Fruit fly (Drosophila melanogaster) whole organism, embryonic: ENCODE data around the gene Nph.
A peak's percentile ranks its signal among the peaks of the same experiment; 100 is the strongest.

Experiments used
- Antp ChIP-seq: fragments of 200-800 bp; sonication (Bioruptor generic); optimal IDR thresholded peaks from 3 replicates; lab custom pipeline; 2016; ENCODE audit warnings: missing biosample characterization, missing genetic modification characterization
- Awh ChIP-seq: fragments of 200-800 bp; sonication (Bioruptor generic); IDR thresholded peaks from 2 replicates; pipeline ENCODE4, ENCODE4 v1.3.6; 2022; ENCODE audit warnings: missing biosample characterization, missing genetic modification characterization
- CG11504 ChIP-seq: fragments of 200-800 bp; sonication (Bioruptor generic); optimal IDR thresholded peaks from 3 replicates; lab custom pipeline; 2019; ENCODE audit warnings: missing biosample characterization, mild to moderate bottlenecking, missing genetic modification characterization, moderate library complexity
- CG12236 ChIP-seq: fragments of 200-800 bp; sonication (Bioruptor generic); optimal IDR thresholded peaks from 2 replicates; lab custom pipeline; 2016; ENCODE audit warnings: missing biosample characterization, missing genetic modification characterization
- CG1233 ChIP-seq: fragments of 200-800 bp; sonication (Bioruptor generic); optimal IDR thresholded peaks from 4 replicates; lab custom pipeline; 2018; ENCODE audit warnings: missing biosample characterization, mild to moderate bottlenecking, missing genetic modification characterization
- CG15073 ChIP-seq: fragments of 200-800 bp; sonication (Bioruptor generic); optimal IDR thresholded peaks from 2 replicates; lab custom pipeline; 2016; ENCODE audit warnings: missing biosample characterization, missing genetic modification characterization
- CG15514 ChIP-seq: fragments of 200-800 bp; sonication (Bioruptor generic); optimal IDR thresholded peaks from 3 replicates; lab custom pipeline; 2017; ENCODE audit warnings: missing biosample characterization, missing genetic modification characterization, mild to moderate bottlenecking, moderate library complexity, missing genetic modification reagents
- CG16779 ChIP-seq: fragments of 200-800 bp; sonication (Bioruptor generic); IDR thresholded peaks from 2 replicates; pipeline ENCODE4 v1.3.6; 2022; ENCODE audit warnings: missing biosample characterization, missing genetic modification characterization
- CG2116 ChIP-seq: fragments of 200-800 bp; sonication (Bioruptor generic); optimal IDR thresholded peaks from 3 replicates; lab custom pipeline; 2018; ENCODE audit warnings: missing biosample characterization, mild to moderate bottlenecking, missing genetic modification characterization
- CG30403 ChIP-seq: fragments of 200-800 bp; sonication (Bioruptor generic); optimal IDR thresholded peaks from 3 replicates; lab custom pipeline; 2016; ENCODE audit warnings: missing biosample characterization, missing genetic modification characterization
- CG33213 ChIP-seq: fragments of 200-800 bp; sonication (Bioruptor generic); optimal IDR thresholded peaks from 3 replicates; lab custom pipeline; 2016; ENCODE audit warnings: missing biosample characterization, missing genetic modification characterization
- CG3995 ChIP-seq: fragments of 200-800 bp; sonication (Bioruptor generic); optimal IDR thresholded peaks from 3 replicates; lab custom pipeline; 2016; ENCODE audit warnings: missing biosample characterization, missing genetic modification characterization
- CG42726 ChIP-seq: fragments of 200-800 bp; sonication (Bioruptor generic); IDR thresholded peaks from 2 replicates; pipeline ENCODE4 v1.3.6; 2022; ENCODE audit warnings: missing biosample characterization, missing genetic modification characterization; ENCODE audit not compliant: partially characterized antibody
- CG4707 ChIP-seq: fragments of 200-800 bp; sonication (Bioruptor generic); optimal IDR thresholded peaks from 2 replicates; lab custom pipeline; 2018; ENCODE audit warnings: missing biosample characterization, mild to moderate bottlenecking, missing genetic modification characterization, moderate library complexity
- CG6683 ChIP-seq: fragments of 200-800 bp; sonication (Bioruptor generic); optimal IDR thresholded peaks from 2 replicates; lab custom pipeline; 2017; ENCODE audit warnings: missing biosample characterization, mild to moderate bottlenecking, missing genetic modification characterization, missing genetic modification reagents
- CG6765 ChIP-seq: fragments of 200-800 bp; sonication (Bioruptor generic); optimal IDR thresholded peaks from 3 replicates; lab custom pipeline; 2017; ENCODE audit warnings: missing biosample characterization, mild to moderate bottlenecking, missing genetic modification characterization
- CG7839 ChIP-seq: fragments of 200-800 bp; sonication (Bioruptor generic); optimal IDR thresholded peaks from 3 replicates; lab custom pipeline; 2018; ENCODE audit warnings: missing biosample characterization, mild to moderate bottlenecking, missing genetic modification characterization, moderate library complexity
- CG8924 ChIP-seq: fragments of 200-800 bp; optimal IDR thresholded peaks from 3 replicates; lab custom pipeline; 2019; ENCODE audit warnings: missing biosample characterization, mild to moderate bottlenecking, missing genetic modification characterization, moderate library complexity
- CG9437 ChIP-seq: fragments of 200-800 bp; sonication (Bioruptor generic); optimal IDR thresholded peaks from 2 replicates; lab custom pipeline; 2018; ENCODE audit warnings: missing biosample characterization, mild to moderate bottlenecking, missing genetic modification characterization
- Deaf1 ChIP-seq: fragments of 200-800 bp; optimal IDR thresholded peaks from 3 replicates; lab custom pipeline; 2019; ENCODE audit warnings: missing biosample characterization, mild to moderate bottlenecking, missing genetic modification characterization, moderate library complexity
- Ets65A ChIP-seq: fragments of 200-800 bp; sonication (Bioruptor generic); peaks from one replicate; lab custom pipeline; 2016; ENCODE audit warnings: missing biosample characterization, missing genetic modification characterization
- HLH3B ChIP-seq: fragments of 200-800 bp; sonication (Bioruptor generic); IDR thresholded peaks from 2 replicates; pipeline ENCODE4 v1.3.6; 2022; ENCODE audit warnings: missing biosample characterization, missing genetic modification characterization
- Hr39 ChIP-seq: fragments of >200 bp; optimal IDR thresholded peaks from 2 replicates; lab custom pipeline; 2017
- Hsf ChIP-seq: fragments of 200-800 bp; sonication (Bioruptor generic); optimal IDR thresholded peaks from 3 replicates; lab custom pipeline; 2016; ENCODE audit warnings: missing biosample characterization, missing genetic modification characterization
- Jarid2 ChIP-seq: fragments of 200-800 bp; sonication (Bioruptor generic); optimal IDR thresholded peaks from 3 replicates; lab custom pipeline; 2017; ENCODE audit warnings: mild to moderate bottlenecking, missing biosample characterization, missing genetic modification reagents, missing genetic modification characterization
- Mad ChIP-seq: fragments of 200-800 bp; sonication (Bioruptor generic); optimal IDR thresholded peaks from 2 replicates; lab custom pipeline; 2016; ENCODE audit warnings: missing biosample characterization, missing genetic modification characterization
- Mrtf ChIP-seq: fragments of 200-800 bp; sonication (Bioruptor generic); IDR thresholded peaks from 3 replicates; pipeline ENCODE4 v1.3.6; 2022; ENCODE audit warnings: missing biosample characterization, missing genetic modification characterization
- NC2β ChIP-seq: fragments of 200-800 bp; sonication (Bioruptor generic); optimal IDR thresholded peaks from 2 replicates; lab custom pipeline; 2016; ENCODE audit warnings: missing biosample characterization, missing genetic modification characterization
- Rfx ChIP-seq: fragments of 200-800 bp; sonication (Bioruptor generic); IDR thresholded peaks from 2 replicates; pipeline ENCODE4 v1.3.6; 2022; ENCODE audit warnings: missing biosample characterization, missing genetic modification characterization
- Side ChIP-seq: fragments of 200-800 bp; sonication (Bioruptor generic); optimal IDR thresholded peaks from 2 replicates; lab custom pipeline; 2016; ENCODE audit warnings: missing biosample characterization, missing genetic modification characterization
- Taf1 ChIP-seq: fragments of 200-800 bp; sonication (Bioruptor generic); IDR thresholded peaks from 2 replicates; pipeline ENCODE4 v1.3.6; 2022; ENCODE audit warnings: missing biosample characterization, missing genetic modification characterization
- Xrp1 ChIP-seq: fragments of 200-800 bp; sonication (Bioruptor generic); IDR thresholded peaks from 2 replicates; pipeline ENCODE4 v1.3.6; 2022; ENCODE audit warnings: missing biosample characterization, missing genetic modification characterization
- ac ChIP-seq: fragments of 200-800 bp; sonication (Bioruptor generic); optimal IDR thresholded peaks from 3 replicates; lab custom pipeline; 2017; ENCODE audit warnings: missing biosample characterization, mild to moderate bottlenecking, missing genetic modification characterization
- bcd ChIP-seq: fragments of 200-800 bp; sonication (Bioruptor generic); optimal IDR thresholded peaks from 2 replicates; lab custom pipeline; 2017; ENCODE audit warnings: missing biosample characterization, mild to moderate bottlenecking, missing genetic modification characterization
- disco-r ChIP-seq: fragments of 200-800 bp; sonication (Bioruptor generic); optimal IDR thresholded peaks from 2 replicates; lab custom pipeline; 2016; ENCODE audit warnings: missing biosample characterization, missing genetic modification characterization
- dmrt99B ChIP-seq: fragments of 200-800 bp; sonication (Bioruptor generic); optimal IDR thresholded peaks from 2 replicates; lab custom pipeline; 2018; ENCODE audit warnings: missing biosample characterization, mild to moderate bottlenecking, missing genetic modification characterization, moderate library complexity
- fru ChIP-seq: fragments of >200 bp; optimal IDR thresholded peaks from 2 replicates; lab custom pipeline; 2017
- fu2 ChIP-seq: fragments of 200-800 bp; sonication (Bioruptor generic); optimal IDR thresholded peaks from 2 replicates; lab custom pipeline; 2016; ENCODE audit warnings: missing biosample characterization, missing genetic modification characterization
- gcm ChIP-seq: fragments of 200-800 bp; sonication (Bioruptor generic); optimal IDR thresholded peaks from 2 replicates; lab custom pipeline; 2019; ENCODE audit warnings: missing biosample characterization, mild to moderate bottlenecking, missing genetic modification characterization, moderate library complexity
- gcm2 ChIP-seq: fragments of 200-800 bp; sonication (Bioruptor generic); optimal IDR thresholded peaks from 2 replicates; lab custom pipeline; 2016; ENCODE audit warnings: missing biosample characterization, missing genetic modification characterization
- jigr1 ChIP-seq: fragments of 200-800 bp; sonication (Bioruptor generic); IDR thresholded peaks from 3 replicates; pipeline ENCODE4 v1.3.6; 2022; ENCODE audit warnings: missing biosample characterization, missing genetic modification characterization
- kni ChIP-seq: fragments of 200-800 bp; sonication (Bioruptor generic); optimal IDR thresholded peaks from 3 replicates; lab custom pipeline; 2017; ENCODE audit warnings: mild to moderate bottlenecking, missing biosample characterization, missing genetic modification reagents, missing genetic modification characterization
- lbe ChIP-seq: fragments of 200-800 bp; sonication (Bioruptor generic); optimal IDR thresholded peaks from 2 replicates; lab custom pipeline; 2016; ENCODE audit warnings: missing biosample characterization, mild to moderate bottlenecking, missing genetic modification characterization
- lola ChIP-seq, 3 experiments: fragments of >200 bp in 2 of 3; fragments of 200-800 bp in 1 of 3; sonication (Bioruptor generic) in 1 of 3; optimal IDR thresholded peaks; 2 replicates each; lab custom pipeline; 2017 to 2019; ENCODE audit warnings: missing biosample characterization in 3 of 3, missing genetic modification characterization in 3 of 3, mild to moderate bottlenecking in 1 of 3, moderate library complexity in 1 of 3
- nerfin-2 ChIP-seq: fragments of 200-800 bp; sonication (Bioruptor generic); IDR thresholded peaks from 2 replicates; pipeline ENCODE4 v1.3.6; 2022; ENCODE audit warnings: missing biosample characterization, missing genetic modification characterization; ENCODE audit not compliant: partially characterized antibody
- org-1 ChIP-seq: fragments of 200-800 bp; sonication (Bioruptor generic); optimal IDR thresholded peaks from 2 replicates; lab custom pipeline; 2017; ENCODE audit warnings: missing biosample characterization, missing genetic modification characterization
- otp ChIP-seq: fragments of 200-800 bp; sonication (Bioruptor generic); IDR thresholded peaks from 3 replicates; pipeline ENCODE4, ENCODE4 v1.3.6; 2022; ENCODE audit warnings: missing biosample characterization, missing genetic modification characterization
- peb ChIP-seq: fragments of 200-800 bp; sonication (Bioruptor generic); IDR thresholded peaks from 2 replicates; pipeline ENCODE4 v1.3.6; 2022; ENCODE audit warnings: missing biosample characterization, missing genetic modification characterization
- phol ChIP-seq: fragments of 200-800 bp; sonication (Bioruptor generic); optimal IDR thresholded peaks from 3 replicates; lab custom pipeline; 2018; ENCODE audit warnings: missing biosample characterization, mild to moderate bottlenecking, missing genetic modification characterization, moderate library complexity
- so ChIP-seq: fragments of 200-800 bp; sonication (Bioruptor generic); IDR thresholded peaks from 3 replicates; pipeline ENCODE4 v1.3.6; 2022; ENCODE audit warnings: missing biosample characterization, missing genetic modification characterization
- tgo ChIP-seq: fragments of 200-800 bp; sonication (Bioruptor generic); IDR thresholded peaks from 3 replicates; pipeline ENCODE4 v1.3.6; 2022; ENCODE audit warnings: missing biosample characterization, missing genetic modification characterization
- trem ChIP-seq: fragments of 200-800 bp; optimal IDR thresholded peaks from 3 replicates; lab custom pipeline; 2019; ENCODE audit warnings: missing biosample characterization, mild to moderate bottlenecking, missing genetic modification characterization, moderate library complexity

Nph gene

DNA sequence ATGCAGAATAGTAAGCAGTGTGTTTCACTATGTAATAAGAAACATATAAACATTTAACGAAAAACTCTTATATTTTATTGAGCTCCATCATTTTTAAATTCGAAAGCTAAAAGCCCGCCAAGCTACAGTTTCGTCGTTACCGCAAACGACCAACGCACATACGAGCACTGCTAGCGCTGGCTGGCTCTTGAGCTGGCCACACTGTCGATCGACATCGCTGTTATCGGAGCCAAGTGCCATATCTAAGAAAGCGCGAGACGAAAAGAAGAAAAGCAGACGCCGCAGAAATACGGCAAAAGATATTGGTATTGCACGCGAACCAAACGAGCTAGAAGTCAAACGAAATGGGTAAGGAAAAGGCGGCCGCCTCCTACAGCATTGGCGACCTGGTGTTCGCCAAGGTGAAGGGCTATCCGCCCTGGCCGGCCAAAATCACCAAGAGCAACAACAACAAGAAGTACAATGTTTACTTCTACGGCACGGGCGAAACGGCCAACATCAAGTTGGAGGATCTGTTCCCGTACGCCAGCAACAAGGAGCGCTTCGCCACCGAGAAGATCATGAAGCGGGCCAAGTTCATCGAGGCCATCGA lies 47.9 kb upstream of the Nph start, which contains the start of gene Jasper (continued):
- TF ChIP-seq disco-r (GFP tag; lab: Kevin White, UChicago) (no peak), otp (GFP tag; lab: Robert Waterston, UW) (no peak), CG16779 (GFP tag; lab: Robert Waterston, UW) (no peak), CG1233 (GFP tag; lab: Kevin White, UChicago) (no peak), HLH3B (GFP tag; lab: Robert Waterston, UW) (no peak), Awh (GFP tag; lab: Robert Waterston, UW) (no peak), CG2116 (GFP tag; lab: Kevin White, UChicago) (peak; percentile 82), trem (tag; lab: Kevin White, UChicago) (peak; percentile 81), CG6765 (GFP tag; lab: Kevin White, UChicago) (no peak), lola (GFP tag; optimal IDR thresholded peaks at IDR 0.05; lab: Kevin White, UChicago) (no peak), CG42726 (GFP tag; lab: Robert Waterston, UW) (no peak), Mad (GFP tag; lab: Kevin White, UChicago) (peak; percentile 39), fu2 (GFP tag; lab: Kevin White, UChicago) (no peak), dmrt99B (no peak), Taf1 (GFP tag; lab: Robert Waterston, UW) (no peak), CG6683 (GFP tag; lab: Kevin White, UChicago) (no peak), NC2β (no peak), CG15073 (GFP tag; lab: Kevin White, UChicago) (no peak), peb (no peak), Rfx (GFP tag; lab: Robert Waterston, UW) (peak; percentile 55), Jarid2 (GFP tag; lab: Kevin White, UChicago) (no peak), CG9437 (GFP tag; lab: Kevin White, UChicago) (no peak), gcm2 (no peak), CG4707 (no peak), Deaf1 (no peak), so (no peak), Ets65A (GFP tag; lab: Kevin White, UChicago) (no peak), fru (no peak), CG3995 (GFP tag; lab: Kevin White, UChicago) (peak; percentile 59), Hr39 (lab: Kevin White, UChicago) (no peak), Side (GFP tag; lab: Kevin White, UChicago) (no peak), CG30403 (GFP tag; lab: Kevin White, UChicago) (no peak), lbe (GFP tag; lab: Kevin White, UChicago) (no peak), CG33213 (GFP tag; lab: Kevin White, UChicago) (peak; percentile 75), tgo (GFP tag; lab: Robert Waterston, UW) (no peak), ac (no peak), CG15514 (GFP tag; lab: Kevin White, UChicago) (peak; percentile 88), phol (tag; lab: Kevin White, UChicago) (peak; percentile 67), jigr1 (no peak), Xrp1 (GFP tag; lab: Robert Waterston, UW) (no peak), nerfin-2 (GFP tag; lab: Robert Waterston, UW) (no peak), CG7839 (no peak), gcm (GFP tag; lab: Kevin White, UChicago) (no peak), kni (GFP tag; lab: Kevin White, UChicago) (no peak), CG11504 (tag; lab: Kevin White, UChicago) (peak; percentile 27), CG12236 (GFP tag; lab: Kevin White, UChicago) (no peak), Hsf (GFP tag; lab: Kevin White, UChicago) (peak; percentile 31), Mrtf (no peak), Antp (GFP tag; lab: Kevin White, UChicago) (peak; percentile 33), bcd (no peak), CG8924 (tag; lab: Kevin White, UChicago) (no peak), org-1 (GFP tag; lab: Kevin White, UChicago) (no peak)
